Worm (Caenorhabditis elegans) whole organism, L2 larva: Measurements from ENCODE around the gene H10E21.4.

Experiments used
- R02D3.7 ChIP-seq: fragments of 150-350 bp; optimal IDR thresholded peaks from 2 replicates; lab custom pipeline; 2014; ENCODE audit warnings: missing biosample characterization, missing genetic modification characterization
- lin-39 ChIP-seq: fragments of 150-350 bp; optimal IDR thresholded peaks from 2 replicates; lab custom pipeline; 2014; ENCODE audit warnings: missing biosample characterization, missing genetic modification reagents, missing genetic modification characterization
- nhr-21 ChIP-seq: fragments of 150-350 bp; optimal IDR thresholded peaks from 2 replicates; lab custom pipeline; 2014; ENCODE audit warnings: missing biosample characterization, missing genetic modification characterization
- nhr-6 ChIP-seq: fragments of 150-350 bp; optimal IDR thresholded peaks from 2 replicates; lab custom pipeline; 2014; ENCODE audit warnings: missing biosample characterization, missing genetic modification characterization
- sma-9 ChIP-seq, 2 experiments: fragments of 150-350 bp in 1 of 2; sonication (generic microtip) in 1 of 2; optimal IDR thresholded peaks; 2 replicates each; lab custom pipeline; 2014 to 2016; ENCODE audit warnings: missing genetic modification characterization in 2 of 2, mild to moderate bottlenecking in 1 of 2, missing biosample characterization in 1 of 2, missing compliant biosample characterization in 1 of 2, missing genetic modification reagents in 1 of 2, moderate library complexity in 1 of 2
- ztf-1 ChIP-seq: fragments of 200-800 bp; sonication (Bioruptor generic); conservative IDR thresholded peaks from 2 replicates; pipeline ENCODE4 v1.3.6; 2022; ENCODE audit warnings: missing genetic modification characterization, missing compliant biosample characterization

DNA sequence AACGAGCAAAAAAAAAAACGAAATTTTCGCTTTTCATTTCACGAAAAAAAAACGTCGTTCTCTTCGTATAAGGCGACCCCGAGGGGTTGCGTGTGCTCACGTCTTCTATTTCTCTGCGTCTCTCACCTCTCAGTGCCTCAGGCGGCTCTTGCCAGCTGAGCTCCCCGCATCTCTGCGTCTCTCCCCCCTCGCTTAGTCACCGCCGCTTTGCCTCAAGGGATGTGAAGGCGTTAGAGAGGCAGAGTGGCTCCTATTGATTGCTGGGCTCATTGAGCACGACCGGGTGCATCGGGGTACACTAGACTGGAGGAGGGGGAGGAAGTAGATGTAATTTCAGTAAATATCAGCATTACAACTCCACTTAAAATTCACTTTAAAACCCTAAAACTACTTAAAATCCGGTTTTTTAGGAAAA lies 6.1 kb upstream of the H10E21.4 start:
- TF ChIP-seq sma-9 (GFP tag; optimal IDR thresholded peaks at IDR 0.05; lab: Kevin White, UChicago) (peak; percentile 87), sma-9 (tag; optimal IDR thresholded peaks at IDR 0.05; lab: Kevin White, UChicago) (no peak), ztf-1 (GFP tag; lab: Robert Waterston, UW) (no peak), nhr-6 (peak; percentile 39), nhr-21 (peak; percentile 33), lin-39 (tag; lab: Kevin White, UChicago) (no peak), R02D3.7 (no peak)
